Worm (Caenorhabditis elegans): Measurements from ENCODE around the gene ttc-36.
"Not testable (repeated sequence)": the region's sequence is repeated elsewhere in the genome, so short reads cannot be mapped to it uniquely, and the experiment has no call there.

The ttc-36 gene

DNA sequence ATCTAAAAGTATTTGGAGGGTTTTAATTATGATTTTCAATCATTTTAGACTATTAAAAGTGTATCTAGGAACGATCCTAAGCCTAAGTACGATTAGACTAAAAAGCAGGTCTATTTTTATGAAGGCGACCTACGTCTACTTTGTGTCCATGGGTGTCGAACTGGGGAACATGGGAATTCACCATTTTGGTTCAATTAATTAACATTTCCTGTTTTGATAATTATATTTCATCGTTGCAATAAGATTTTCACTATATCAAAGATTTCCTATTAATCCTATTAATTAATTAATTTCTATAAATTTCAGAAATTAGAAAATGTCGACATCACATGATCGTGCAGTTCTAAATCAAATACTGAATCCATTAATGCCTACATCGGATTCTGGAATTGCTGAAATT lies at the start of gene ttc-36:
Gene ttc-36 (plus strand): TSS at position 301 of the 400 bp plus-strand sequence.
- TF ChIP-seq unc-62 (GFP tag; optimal IDR thresholded peaks at IDR 0.05): no peak

DNA sequence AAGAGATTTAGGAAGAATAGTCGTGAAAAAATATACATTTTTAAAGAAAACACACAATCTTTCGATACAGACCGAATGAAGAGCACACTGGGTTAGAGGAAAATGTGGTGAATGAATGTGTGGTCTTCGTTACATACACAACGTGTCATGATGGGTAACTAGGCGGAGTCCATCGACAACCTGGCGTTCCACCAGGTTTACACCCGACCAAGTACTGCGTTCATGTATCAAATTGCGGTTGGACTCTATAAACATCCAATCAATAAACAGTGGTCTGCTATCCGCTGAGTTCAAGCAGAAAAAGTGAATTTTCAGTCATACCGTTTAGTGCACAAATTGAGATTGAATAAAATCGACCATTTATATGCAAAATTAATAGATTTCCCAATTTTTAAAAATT lies 48.2 kb upstream of the ttc-36 start, which contains the start of gene sdz-38:
Gene sdz-38 (minus strand): TSS at position 101 of the 400 bp plus-strand sequence.
- TF ChIP-seq unc-62 (GFP tag; optimal IDR thresholded peaks at IDR 0.05): no peak

DNA sequence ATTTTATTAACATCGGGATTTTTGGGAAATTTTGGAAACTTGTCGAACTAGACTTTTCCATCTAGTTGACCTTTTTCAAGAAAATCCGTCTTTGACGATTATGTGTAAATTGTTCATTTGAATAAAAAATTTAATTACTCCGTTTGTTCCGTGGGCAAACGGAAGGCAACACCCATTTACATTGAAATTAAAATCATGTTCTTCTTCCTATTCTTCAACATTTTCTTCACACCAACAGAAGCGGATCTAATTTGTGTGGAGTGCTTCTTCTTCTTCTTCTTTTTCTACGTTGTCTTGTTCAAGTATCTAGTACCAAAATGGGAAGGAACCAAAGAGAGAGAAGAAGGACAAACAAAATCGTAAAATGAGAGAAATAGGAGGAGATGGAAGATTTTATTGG lies 47.6 kb upstream of the ttc-36 start:
- no peak for TF ChIP-seq unc-62 (GFP tag; optimal IDR thresholded peaks at IDR 0.05)

DNA sequence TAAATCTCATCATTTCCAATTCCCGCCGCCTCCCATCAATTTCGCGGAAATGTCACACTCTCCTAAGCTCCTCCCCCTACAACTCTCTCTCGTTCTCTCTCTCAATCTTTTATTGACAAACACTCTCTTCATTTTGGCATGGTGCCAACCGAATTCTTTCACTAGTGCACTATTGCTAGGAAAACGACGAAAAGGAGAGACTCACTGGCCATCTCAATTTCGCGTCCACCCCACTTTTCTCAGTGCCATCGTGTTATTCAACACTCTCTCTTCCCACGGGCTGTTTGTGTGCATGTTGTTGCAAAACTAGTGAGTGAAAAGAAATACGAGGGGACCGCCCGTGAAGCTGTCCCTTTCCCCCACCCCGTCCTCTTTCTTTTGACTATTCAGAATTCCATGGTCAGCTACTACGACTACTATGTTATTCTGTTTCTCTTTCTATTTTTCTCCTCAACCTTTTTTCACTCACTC lies 45.1 kb upstream of the ttc-36 start:
- no peak for TF ChIP-seq unc-62 (GFP tag; optimal IDR thresholded peaks at IDR 0.05)

DNA sequence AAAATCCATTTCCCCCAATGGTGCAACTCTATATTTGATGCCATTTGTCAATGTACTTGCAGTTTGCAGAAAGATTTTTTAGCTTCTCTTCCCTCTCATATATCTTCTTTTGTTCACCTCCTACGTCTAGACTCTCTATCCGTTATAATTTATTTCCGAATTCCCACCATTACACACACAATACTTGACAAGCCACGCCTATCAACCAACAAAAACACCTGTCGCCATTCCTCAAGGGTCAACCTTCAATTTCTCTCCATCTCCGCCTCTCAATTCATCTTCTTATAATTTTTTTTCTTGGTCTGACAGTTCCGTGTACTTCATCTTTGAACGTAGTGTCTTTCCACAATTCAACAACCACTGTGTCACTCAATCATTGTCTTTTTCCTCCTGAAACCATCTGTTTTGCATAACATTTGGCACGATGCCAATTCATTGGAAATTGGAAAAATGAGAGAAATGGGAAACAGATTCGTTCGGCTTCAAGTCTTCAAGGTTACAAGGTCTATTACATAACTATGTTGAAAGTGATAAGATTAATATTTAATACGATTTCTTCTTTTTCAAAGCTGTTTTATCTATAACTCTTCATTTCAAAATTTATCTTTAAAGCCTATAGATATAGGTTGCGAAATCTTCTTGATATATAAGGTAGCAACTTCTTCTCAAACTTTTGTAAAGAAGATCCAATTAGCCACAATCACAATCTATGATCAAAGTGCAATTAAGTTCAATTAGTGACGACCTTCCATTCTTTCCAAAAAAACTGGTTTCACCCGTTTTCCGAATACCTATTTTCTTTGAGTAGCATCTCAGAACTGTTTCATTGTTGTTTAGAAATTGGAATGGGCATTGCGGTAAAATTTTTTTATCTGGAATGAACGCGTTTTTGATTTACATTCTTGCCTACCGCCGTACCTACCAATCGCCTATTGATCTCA lies 43.1 kb upstream of the ttc-36 start:
- TF ChIP-seq unc-62 (GFP tag; optimal IDR thresholded peaks at IDR 0.05): no peak

DNA sequence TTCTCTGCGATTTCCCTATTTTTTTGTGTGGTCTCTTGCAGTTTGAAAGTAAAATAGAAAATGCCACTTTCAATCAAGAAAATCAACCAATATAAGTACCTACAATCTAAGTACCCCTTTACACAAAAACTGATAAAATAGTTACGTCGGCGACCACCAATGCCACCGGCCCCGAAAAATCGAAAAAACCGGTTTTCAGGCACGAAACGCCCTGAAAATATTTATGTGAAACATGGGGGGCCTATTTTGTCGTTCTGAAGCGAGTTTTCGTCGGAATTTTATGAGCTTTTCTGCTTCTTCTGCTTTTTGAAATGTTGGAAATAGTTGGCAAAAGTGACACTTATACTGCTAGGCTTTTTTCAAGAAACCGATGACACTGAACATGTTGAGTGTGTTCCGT lies 41.4 kb upstream of the ttc-36 start:
- no peak for TF ChIP-seq unc-62 (GFP tag; optimal IDR thresholded peaks at IDR 0.05)

DNA sequence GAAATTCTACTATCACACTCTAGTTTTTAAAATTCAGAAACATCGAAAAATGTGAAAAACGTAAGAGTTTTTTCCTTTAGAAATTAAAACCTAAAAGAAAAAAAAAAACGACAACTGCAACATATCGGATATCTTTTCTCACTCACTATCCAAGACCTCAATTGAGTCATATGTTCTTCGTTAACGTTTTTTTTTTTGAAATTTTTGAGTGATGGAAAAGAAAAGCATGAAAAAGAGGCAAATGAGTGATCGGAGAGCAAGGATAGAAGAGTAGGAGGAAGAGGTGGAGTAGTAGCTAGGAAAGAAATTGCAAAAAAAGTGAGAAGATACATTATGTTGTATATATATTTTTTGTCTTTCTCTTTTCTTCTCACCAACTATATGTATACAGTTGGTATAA lies 40.5 kb upstream of the ttc-36 start:
- TF ChIP-seq unc-62 (GFP tag; optimal IDR thresholded peaks at IDR 0.05): no peak

DNA sequence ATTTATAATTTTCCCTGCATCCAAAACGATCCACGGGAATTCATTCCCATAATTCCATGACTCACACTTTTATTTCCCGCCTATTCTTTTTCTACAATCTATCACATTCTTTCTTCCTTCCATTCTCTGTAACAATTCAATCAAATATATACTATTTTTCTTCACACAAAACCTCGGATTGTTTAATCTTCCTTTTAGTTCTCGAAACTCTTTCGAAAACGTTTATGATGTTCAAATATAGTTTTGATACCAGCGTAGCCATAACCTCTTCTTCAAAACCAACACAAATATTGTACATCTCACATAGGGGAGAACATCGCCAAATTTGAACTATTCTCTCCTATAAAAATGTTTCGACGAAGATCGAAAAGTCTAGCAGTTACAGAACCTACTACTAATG lies 39.2 kb upstream of the ttc-36 start, which contains the start of gene lec-3:
Gene lec-3 (plus strand): TSS at position 301 of the 400 bp plus-strand sequence.
- no peak for TF ChIP-seq unc-62 (GFP tag; optimal IDR thresholded peaks at IDR 0.05)

DNA sequence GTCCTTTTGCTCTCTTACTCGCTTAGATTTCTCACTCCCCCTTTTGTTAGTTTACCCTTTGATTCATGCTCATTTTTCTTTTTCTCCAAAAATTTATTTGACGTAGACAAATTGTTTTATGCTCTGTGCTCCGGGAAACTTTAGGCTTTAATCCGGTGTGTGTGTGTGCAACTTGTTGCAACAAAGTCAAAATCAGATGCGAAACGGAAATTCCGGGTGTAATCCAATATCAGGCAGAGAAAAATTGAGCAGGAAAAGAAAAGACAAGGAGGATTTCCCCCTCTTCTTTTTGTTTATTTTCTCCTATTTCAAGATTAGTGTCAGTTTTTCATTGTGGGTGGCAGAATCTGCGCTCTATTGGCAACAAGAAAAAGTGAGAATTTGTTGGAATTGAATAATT lies 37.5 kb upstream of the ttc-36 start:
- no peak for TF ChIP-seq unc-62 (GFP tag; optimal IDR thresholded peaks at IDR 0.05)

DNA sequence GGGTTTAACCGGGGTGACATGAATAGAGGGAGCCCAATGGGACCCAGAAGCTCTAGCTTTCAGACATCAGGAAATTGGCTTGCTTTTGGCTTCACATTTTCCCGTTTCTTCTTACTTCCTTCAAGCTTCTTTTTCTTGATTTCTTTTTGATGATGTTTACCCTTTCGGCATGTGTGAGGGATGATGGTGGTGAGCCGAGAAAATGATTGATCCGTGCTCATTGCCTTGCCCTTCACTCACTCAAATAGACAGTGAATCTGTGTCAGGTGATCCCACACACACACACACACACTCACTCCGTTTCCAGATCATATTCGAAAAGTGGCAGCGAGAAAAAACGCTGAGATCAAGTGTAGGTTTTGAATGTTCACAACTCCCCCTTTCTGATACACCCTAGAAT lies 35.3 kb upstream of the ttc-36 start:
- TF ChIP-seq unc-62 (GFP tag; optimal IDR thresholded peaks at IDR 0.05): no peak

DNA sequence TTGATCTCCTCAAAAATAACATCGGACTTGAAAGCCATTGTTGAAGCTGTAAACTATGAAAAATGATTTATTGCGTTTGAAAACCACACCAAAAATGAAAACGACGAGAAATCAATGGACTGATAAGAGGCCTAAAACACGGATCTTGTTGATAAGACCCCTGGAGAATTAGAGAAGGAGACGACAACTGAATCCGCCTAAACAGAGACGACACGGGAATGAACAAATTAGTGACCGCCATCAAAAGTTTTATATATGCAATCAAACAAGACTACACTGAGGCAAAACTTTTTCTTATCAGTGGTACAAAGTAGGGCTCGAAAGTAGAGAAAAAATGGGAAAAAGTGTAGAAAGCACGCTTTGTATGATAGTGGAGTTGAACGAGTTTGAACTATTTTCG lies 28.9 kb upstream of the ttc-36 start, which contains the start of gene nlt-1:
Gene nlt-1 (minus strand): TSS at position 78 of the 400 bp plus-strand sequence.
- TF ChIP-seq unc-62 (GFP tag; optimal IDR thresholded peaks at IDR 0.05): no peak

DNA sequence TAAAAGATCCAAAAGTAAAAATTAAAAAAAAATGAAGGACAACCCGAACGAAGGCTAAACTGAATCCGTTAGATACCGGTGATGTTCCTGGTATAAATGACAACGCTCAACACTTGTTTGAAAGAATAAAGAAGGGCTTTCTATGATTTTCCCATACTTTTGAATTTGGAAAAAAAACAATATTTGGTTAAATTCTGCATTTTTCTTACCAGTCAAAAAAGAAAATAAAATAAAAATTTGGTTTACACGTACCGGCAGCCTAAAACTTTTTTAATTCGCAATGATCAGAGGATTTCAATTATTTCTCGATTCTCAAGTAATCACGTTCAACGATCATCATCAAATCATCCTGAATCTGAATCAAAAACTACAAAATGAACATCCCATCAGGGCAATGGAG lies 28.4 kb upstream of the ttc-36 start, which contains the start of gene ZK892.3:
Gene ZK892.3 (plus strand): TSS at position 301 of the 400 bp plus-strand sequence.
- TF ChIP-seq unc-62 (GFP tag; optimal IDR thresholded peaks at IDR 0.05): no peak

DNA sequence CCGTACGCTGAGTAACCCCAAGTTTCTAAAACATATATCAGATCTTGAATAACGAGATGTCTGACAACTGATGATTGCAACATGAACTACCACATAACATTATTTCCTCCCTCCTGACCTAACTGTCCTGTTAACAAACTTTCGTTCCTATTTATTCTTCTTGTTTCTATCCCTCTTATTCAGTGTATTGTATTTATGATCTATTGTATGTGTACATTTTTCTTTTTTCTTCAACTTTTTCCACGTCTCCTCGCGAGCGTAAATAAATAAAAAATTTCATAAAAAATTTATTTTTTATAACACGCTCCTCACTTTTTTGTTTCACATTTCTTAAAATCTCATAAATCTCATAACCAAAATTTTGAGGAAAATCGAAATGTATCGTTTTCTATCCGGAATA lies 23.7 kb upstream of the ttc-36 start, which contains the start of gene ZK892.4:
Gene ZK892.4 (plus strand): TSS at position 301 of the 400 bp plus-strand sequence.
- not testable (repeated sequence) for TF ChIP-seq unc-62 (GFP tag; optimal IDR thresholded peaks at IDR 0.05)

DNA sequence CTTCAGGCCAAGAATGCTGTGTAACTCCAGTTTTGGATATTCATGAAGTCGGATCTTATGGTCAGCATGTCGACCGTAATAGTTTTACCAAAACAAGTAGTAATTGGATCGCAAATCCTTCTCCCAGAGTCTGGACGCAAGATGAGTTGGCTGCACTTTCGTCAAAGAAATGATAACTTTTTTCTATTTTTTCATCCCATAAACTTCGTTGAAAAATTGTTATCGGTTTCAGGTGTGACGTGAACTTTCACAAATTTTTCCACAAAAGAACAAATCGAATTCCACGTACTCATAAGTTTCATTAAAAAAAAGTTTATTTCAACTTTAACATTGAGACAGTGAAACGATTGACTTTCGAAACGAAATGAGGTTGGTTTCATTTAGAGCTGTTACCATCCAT lies 22.1 kb upstream of the ttc-36 start, which contains the start of gene ZK892.5:
Gene ZK892.5 (plus strand): TSS at position 301 of the 400 bp plus-strand sequence.
- TF ChIP-seq unc-62 (GFP tag; optimal IDR thresholded peaks at IDR 0.05): no peak

DNA sequence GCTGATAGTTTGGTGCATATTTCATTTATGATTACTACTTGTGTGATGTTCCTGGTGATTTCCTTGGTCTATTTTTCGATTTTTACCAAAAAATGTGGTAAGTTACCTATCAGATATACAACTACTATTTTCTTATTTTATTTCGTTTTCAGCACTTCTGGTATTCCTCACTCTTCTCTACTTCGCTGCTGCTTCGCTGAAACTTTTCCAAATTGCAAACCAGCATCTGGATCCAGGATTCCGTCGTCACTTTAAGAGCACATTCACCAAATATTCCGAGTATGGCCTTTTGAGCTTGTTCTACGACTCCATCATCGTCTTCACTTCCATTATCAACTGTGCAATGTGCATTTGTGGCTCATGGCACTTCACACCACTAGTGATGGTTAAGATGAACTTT lies 21.4 kb upstream of the ttc-36 start:
- TF ChIP-seq unc-62 (GFP tag; optimal IDR thresholded peaks at IDR 0.05): no peak

DNA sequence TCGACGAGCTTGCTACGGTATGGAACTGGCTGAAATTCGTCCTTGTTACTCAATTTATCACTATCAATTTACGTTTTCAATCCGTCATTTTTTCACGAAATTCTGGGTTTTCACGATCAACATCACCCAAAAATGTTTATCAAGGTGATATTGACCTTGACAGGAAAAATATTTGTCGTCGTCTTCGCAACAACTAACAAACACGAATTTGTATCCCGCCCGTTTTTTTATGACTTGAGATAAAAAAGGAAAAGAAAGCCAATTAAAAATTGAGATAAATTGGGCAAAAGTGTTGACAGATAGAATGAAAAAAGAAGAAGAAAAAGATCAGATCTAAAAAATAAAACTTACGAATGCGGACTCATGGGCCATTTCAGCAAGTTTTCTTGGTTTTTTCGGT lies 19.1 kb upstream of the ttc-36 start:
- no peak for TF ChIP-seq unc-62 (GFP tag; optimal IDR thresholded peaks at IDR 0.05)

DNA sequence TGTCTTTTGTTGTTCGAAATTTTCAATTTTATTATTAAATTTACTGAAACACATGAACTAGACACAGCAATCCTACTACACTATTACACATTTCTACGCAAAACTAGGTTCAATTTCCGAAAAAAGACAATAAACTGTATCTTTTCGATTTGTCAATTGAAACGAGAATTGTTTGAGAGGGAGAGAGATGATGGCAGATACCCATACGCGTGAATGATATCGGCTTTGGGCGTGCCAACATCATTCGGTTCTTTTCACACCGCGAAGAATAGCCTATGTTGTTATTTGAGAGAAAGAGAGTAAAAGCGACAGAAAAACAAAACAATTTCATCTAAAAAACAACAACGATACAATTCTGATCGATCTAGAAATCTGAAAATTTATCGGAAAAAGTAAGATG lies 18.3 kb upstream of the ttc-36 start:
- TF ChIP-seq unc-62 (GFP tag; optimal IDR thresholded peaks at IDR 0.05): no peak
